Fruit fly (Drosophila melanogaster): ENCODE data around the gene Noc1.

Gene Noc1

DNA sequence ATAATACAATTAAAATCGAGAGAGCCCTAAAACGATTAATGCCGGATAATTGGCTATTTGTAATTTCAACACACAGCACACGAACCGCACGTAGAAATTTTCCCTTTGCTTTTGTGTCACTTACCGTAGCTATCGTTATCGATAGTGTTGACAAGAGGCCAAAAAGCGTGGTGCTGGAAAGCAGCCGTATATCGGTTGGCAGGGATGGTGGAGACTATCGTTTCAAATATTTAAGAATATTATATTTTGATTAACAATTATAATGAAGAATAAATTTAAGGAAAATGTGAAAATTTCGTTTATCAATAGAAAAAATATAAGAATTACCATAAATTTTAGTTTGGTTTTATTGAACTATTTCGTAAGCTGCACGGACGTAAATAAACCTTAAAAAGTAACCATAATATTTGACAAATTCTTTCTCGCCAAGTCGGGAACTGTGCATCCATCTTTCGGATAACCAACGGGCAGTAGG, 18.5 kb downstream of the Noc1 start, which contains the start of gene JIL-1 (continued):
- TF ChIP-seq dpn (GFP tag; optimal IDR thresholded peaks at IDR 0.05) (peak; percentile 58 to 60), CG6813 (GFP tag; optimal IDR thresholded peaks at IDR 0.05) (no peak), stwl (tag; optimal IDR thresholded peaks at IDR 0.05) (peak; percentile 66), insv (GFP tag; optimal IDR thresholded peaks at IDR 0.05) (no peak), CG32532 (GFP tag; IDR thresholded peaks at IDR 0.05) (peak; percentile 88), gt (GFP tag; IDR thresholded peaks at IDR 0.05) (no peak), CG18764 (GFP tag; optimal IDR thresholded peaks at IDR 0.05) (peak; percentile 30), dan (GFP tag; IDR thresholded peaks at IDR 0.05) (no peak), mld (GFP tag; IDR thresholded peaks at IDR 0.05; ENCODE audit: partially characterized antibody) (peak; percentile 79), CG6683 (GFP tag; optimal IDR thresholded peaks at IDR 0.05) (no peak), ewg (GFP tag; optimal IDR thresholded peaks at IDR 0.05) (peak; percentile 6), bsh (GFP tag; optimal IDR thresholded peaks at IDR 0.05) (peak in 1 of 2 experiments; percentile 31), sisA (GFP tag; IDR thresholded peaks at IDR 0.05) (peak; percentile 79), CG5953 (GFP tag; IDR thresholded peaks at IDR 0.05) (peak; percentile 56), Hand (GFP tag; optimal IDR thresholded peaks at IDR 0.05) (no peak), esg (GFP tag; conservative IDR thresholded peaks at IDR 0.05) (peak; percentile 42; the same call in 1 of the 2 replicates), CG12942 (GFP tag; optimal IDR thresholded peaks at IDR 0.05) (peak; percentile 60), CG3163 (GFP tag; optimal IDR thresholded peaks at IDR 0.05) (no peak), lmd (GFP tag; IDR thresholded peaks at IDR 0.05) (peak; percentile 76; the same call in 1 of the 2 replicates), Stat92E (GFP tag; optimal IDR thresholded peaks at IDR 0.05) (peak in 1 of 3 experiments; percentile 43), CG10959 (GFP tag; IDR thresholded peaks at IDR 0.05) (peak; percentile 56), Blimp-1 (GFP tag; optimal IDR thresholded peaks at IDR 0.05) (peak; percentile 39), Optix (GFP tag; IDR thresholded peaks at IDR 0.05) (no peak), schlank (tag; optimal IDR thresholded peaks at IDR 0.05) (no peak), her (GFP tag; optimal IDR thresholded peaks at IDR 0.05) (no peak), gcm (GFP tag; optimal IDR thresholded peaks at IDR 0.05) (no peak), sr (GFP tag; IDR thresholded peaks at IDR 0.05) (peak; percentile 5; the same call in 1 of the 3 replicates), dmrt11E (tag; optimal IDR thresholded peaks at IDR 0.05) (peak; percentile 36), CG1832 (GFP tag; optimal IDR thresholded peaks at IDR 0.05) (no peak), Xrp1 (GFP tag; IDR thresholded peaks at IDR 0.05) (peak; percentile 76), CG6689 (GFP tag; IDR thresholded peaks at IDR 0.05) (peak; percentile 31; the same call in 1 of the 2 replicates), crc (GFP tag; optimal IDR thresholded peaks at IDR 0.05) (no peak), Bdp1 (GFP tag; optimal IDR thresholded peaks at IDR 0.05) (peak; percentile 15), vnd (GFP tag; IDR thresholded peaks at IDR 0.05; ENCODE audit: partially characterized antibody) (peak; percentile 77), HLH54F (GFP tag; optimal IDR thresholded peaks at IDR 0.05) (peak; percentile 69), grn (GFP tag; optimal IDR thresholded peaks at IDR 0.05) (no peak), disco-r (GFP tag; optimal IDR thresholded peaks at IDR 0.05) (no peak), CrebB (tag; optimal IDR thresholded peaks at IDR 0.05) (no peak), CG6791 (GFP tag; IDR thresholded peaks at IDR 0.05; ENCODE audit: partially characterized antibody) (peak; percentile 91), CG4820 (GFP tag; optimal IDR thresholded peaks at IDR 0.05) (peak; percentile 52), slou (GFP tag; optimal IDR thresholded peaks at IDR 0.05) (peak; percentile 47), CG12104 (GFP tag; optimal IDR thresholded peaks at IDR 0.05) (no peak), chn (GFP tag; optimal IDR thresholded peaks at IDR 0.05) (peak; percentile 50), pros (GFP tag; optimal IDR thresholded peaks at IDR 0.05) (no peak), BEAF-32 (GFP tag; optimal IDR thresholded peaks at IDR 0.05) (peak; percentile 89), sim (GFP tag; IDR thresholded peaks at IDR 0.05) (no peak), abd-A (tag; optimal IDR thresholded peaks at IDR 0.05) (peak; percentile 28), C15 (GFP tag; IDR thresholded peaks at IDR 0.05) (peak; percentile 71; the same call in 2 of the 3 replicates), ham (GFP tag; IDR thresholded peaks at IDR 0.05) (peak; percentile 40; the same call in 1 of the 2 replicates), CG13894 (tag; optimal IDR thresholded peaks at IDR 0.05) (peak; percentile 31)
